Fruit fly (Drosophila melanogaster) whole organism: ENCODE data around the gene CG14710.

Experiments used
- CG8478 ChIP-seq: fragments of >200 bp; optimal IDR thresholded peaks from 2 replicates; lab custom pipeline; 2018; ENCODE audit warnings: inconsistent platforms
- Dll ChIP-seq: fragments of >200 bp; optimal IDR thresholded peaks from 2 replicates; lab custom pipeline; 2017
- pan ChIP-seq: fragments of >200 bp; optimal IDR thresholded peaks from 2 replicates; lab custom pipeline; 2017
- psq ChIP-seq: fragments of >200 bp; optimal IDR thresholded peaks from 2 replicates; lab custom pipeline; 2017
- usp ChIP-seq: fragments of >200 bp; optimal IDR thresholded peaks from 2 replicates; lab custom pipeline; 2017; ENCODE audit warnings: missing biosample characterization, missing genetic modification characterization, mixed read lengths

DNA sequence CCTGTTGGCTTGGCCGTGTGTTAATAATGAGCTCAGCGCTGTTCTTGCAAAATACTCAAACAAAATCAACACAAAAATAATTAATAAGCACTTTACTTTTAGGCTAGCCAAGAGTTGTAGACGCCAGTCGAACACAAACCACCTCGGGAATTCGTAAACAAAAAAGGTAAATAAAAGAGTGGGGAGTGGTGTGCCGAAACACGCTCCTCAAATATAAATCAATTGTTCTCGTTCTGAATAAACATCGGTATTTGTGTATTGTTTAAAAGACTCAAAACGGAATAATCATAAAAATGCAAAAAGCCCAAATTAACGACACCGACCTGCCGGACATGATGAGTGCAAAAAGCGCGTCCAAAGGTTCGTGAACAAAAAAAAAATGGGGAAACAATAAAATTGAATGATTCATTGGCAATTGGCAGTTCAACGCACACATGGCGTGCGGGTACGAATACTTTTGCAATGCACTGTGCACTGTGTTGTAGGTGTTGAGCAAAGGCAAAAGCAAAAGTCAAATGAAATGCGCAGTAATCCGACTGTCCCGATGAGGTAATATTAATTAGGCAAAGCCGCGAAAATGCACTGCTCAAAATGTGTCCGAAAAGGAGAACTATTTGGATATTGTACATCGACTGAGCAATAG, 20.2 kb downstream of the CG14710 start:
- TF ChIP-seq pan (lab: Kevin White, UChicago) (no peak), psq (lab: Kevin White, UChicago) (no peak), usp (GFP tag; lab: Kevin White, UChicago) (no peak), Dll (no peak), CG8478 (no peak)
